Worm (Caenorhabditis elegans) whole organism, young adult: ENCODE measurements around the gene F59A7.7.

Experiments
- T07F8.4 ChIP-seq: sonication (generic microtip); optimal IDR thresholded peaks from 2 replicates; lab custom pipeline; 2016; ENCODE audit warnings: mild to moderate bottlenecking, missing genetic modification characterization, moderate library complexity, missing compliant biosample characterization
- T26A5.8 ChIP-seq: sonication (generic microtip); optimal IDR thresholded peaks from 2 replicates; lab custom pipeline; 2016; ENCODE audit warnings: missing genetic modification characterization, missing compliant biosample characterization
- ama-1 ChIP-seq, 3 experiments: fragments of 150-350 bp in 1 of 3; sonication (generic microtip) in 2 of 3; optimal IDR thresholded peaks; 2 replicates each; lab custom pipeline; 2014 to 2018; ENCODE audit warnings: missing biosample characterization in 2 of 3, missing genetic modification characterization in 2 of 3, missing genetic modification reagents in 2 of 3
- athp-1 ChIP-seq: sonication (generic microtip); optimal IDR thresholded peaks from 2 replicates; lab custom pipeline; 2017; ENCODE audit warnings: mild to moderate bottlenecking, missing genetic modification characterization, missing compliant biosample characterization
- attf-5 ChIP-seq: fragments of 200-800 bp; sonication (Bioruptor generic); optimal IDR thresholded peaks from 2 replicates; lab custom pipeline; 2018; ENCODE audit warnings: mild to moderate bottlenecking, missing genetic modification characterization, missing compliant biosample characterization
- cebp-2 ChIP-seq: fragments of 200-800 bp; sonication (Bioruptor generic); IDR thresholded peaks from 2 replicates; pipeline ENCODE4 v1.3.6; 2022; ENCODE audit warnings: missing genetic modification characterization, missing compliant biosample characterization
- ceh-58 ChIP-seq: fragments of 200-800 bp; sonication (Bioruptor generic); IDR thresholded peaks from 2 replicates; pipeline ENCODE4 v1.3.6; 2022; ENCODE audit warnings: missing genetic modification characterization, missing compliant biosample characterization
- die-1 ChIP-seq: sonication (generic microtip); optimal IDR thresholded peaks from 2 replicates; lab custom pipeline; 2016; ENCODE audit warnings: missing genotype, mild to moderate bottlenecking, missing genetic modification characterization, missing compliant biosample characterization
- dox-1 ChIP-seq: fragments of 200-800 bp; sonication (Bioruptor generic); IDR thresholded peaks from 2 replicates; pipeline ENCODE4 v1.3.6; 2022; ENCODE audit warnings: missing genetic modification reagents, missing genetic modification characterization, missing compliant biosample characterization
- egrh-3 ChIP-seq: fragments of 200-800 bp; sonication (Bioruptor generic); IDR thresholded peaks from 2 replicates; pipeline ENCODE4 v1.3.6; 2022; ENCODE audit warnings: missing genetic modification reagents, missing genetic modification characterization, missing compliant biosample characterization
- ets-4 ChIP-seq: fragments of 200-800 bp; sonication (Bioruptor generic); optimal IDR thresholded peaks from 2 replicates; lab custom pipeline; 2018; ENCODE audit warnings: mild to moderate bottlenecking, missing genetic modification characterization, missing compliant biosample characterization
- fkh-3 ChIP-seq: sonication (generic microtip); optimal IDR thresholded peaks from 2 replicates; lab custom pipeline; 2016; ENCODE audit warnings: mild to moderate bottlenecking, missing genetic modification characterization, missing compliant biosample characterization
- him-1 ChIP-seq: sonication (generic microtip); optimal IDR thresholded peaks from 2 replicates; lab custom pipeline; 2016; ENCODE audit warnings: missing genotype, missing genetic modification reagents, missing genetic modification characterization, missing compliant biosample characterization
- let-526 ChIP-seq: fragments of 200-800 bp; sonication (Bioruptor generic); IDR thresholded peaks from 2 replicates; pipeline ENCODE4 v1.3.6; 2022; ENCODE audit warnings: missing genetic modification reagents, missing genetic modification characterization, missing compliant biosample characterization
- lin-26 ChIP-seq: fragments of 200-800 bp; sonication (Bioruptor generic); IDR thresholded peaks from 2 replicates; pipeline ENCODE4 v1.3.6; 2022; ENCODE audit warnings: missing genetic modification reagents, missing genetic modification characterization, missing compliant biosample characterization
- lir-1 ChIP-seq: fragments of 200-800 bp; sonication (Bioruptor generic); conservative IDR thresholded peaks from 2 replicates; pipeline ENCODE4 v1.3.6; 2022; ENCODE audit warnings: missing genetic modification reagents, missing genetic modification characterization, missing compliant biosample characterization
- lsl-1 ChIP-seq: fragments of 200-800 bp; sonication (Bioruptor generic); optimal IDR thresholded peaks from 2 replicates; lab custom pipeline; 2018; ENCODE audit warnings: mild to moderate bottlenecking, missing genetic modification characterization, moderate library complexity, missing compliant biosample characterization
- lsy-27 ChIP-seq: sonication (generic microtip); optimal IDR thresholded peaks from 2 replicates; lab custom pipeline; 2017; ENCODE audit warnings: missing genetic modification characterization, mild to moderate bottlenecking, missing compliant biosample characterization, antibody characterized with exemption, missing genotype, borderline replicate concordance; ENCODE audit not compliant: insufficient read depth
- madf-10 ChIP-seq: sonication (generic microtip); optimal IDR thresholded peaks from 2 replicates; lab custom pipeline; 2016; ENCODE audit warnings: mild to moderate bottlenecking, missing genetic modification characterization, missing compliant biosample characterization
- madf-8 ChIP-seq: fragments of 200-800 bp; sonication (Bioruptor generic); conservative IDR thresholded peaks from 2 replicates; pipeline ENCODE4 v1.3.6; 2022; ENCODE audit warnings: missing genetic modification reagents, missing genetic modification characterization, missing compliant biosample characterization
- nfyb-1 ChIP-seq: fragments of 200-800 bp; sonication (Bioruptor generic); IDR thresholded peaks from 2 replicates; pipeline ENCODE4 v1.3.6; 2022; ENCODE audit warnings: missing genetic modification reagents, missing genetic modification characterization, missing compliant biosample characterization
- nhr-179 ChIP-seq: sonication (generic microtip); optimal IDR thresholded peaks from 2 replicates; lab custom pipeline; 2016; ENCODE audit warnings: mild to moderate bottlenecking, missing genetic modification characterization, missing compliant biosample characterization
- nhr-80 ChIP-seq: sonication (generic microtip); optimal IDR thresholded peaks from 2 replicates; lab custom pipeline; 2016; ENCODE audit warnings: missing genetic modification characterization, missing compliant biosample characterization
- rcor-1 ChIP-seq: fragments of 200-800 bp; sonication (Bioruptor generic); IDR thresholded peaks from 2 replicates; pipeline ENCODE4 v1.3.6; 2022; ENCODE audit warnings: missing genetic modification reagents, missing genetic modification characterization, missing compliant biosample characterization
- repo-1 ChIP-seq: sonication (generic microtip); optimal IDR thresholded peaks from 2 replicates; lab custom pipeline; 2017; ENCODE audit warnings: mild to moderate bottlenecking, missing genetic modification characterization, missing compliant biosample characterization
- sea-2 ChIP-seq: fragments of 200-800 bp; sonication (Bioruptor generic); IDR thresholded peaks from 2 replicates; pipeline ENCODE4 v1.3.6; 2022; ENCODE audit warnings: missing genetic modification characterization, missing compliant biosample characterization
- somi-1 ChIP-seq: fragments of 200-800 bp; sonication (Bioruptor generic); optimal IDR thresholded peaks from 2 replicates; lab custom pipeline; 2018; ENCODE audit warnings: mild to moderate bottlenecking, missing genetic modification characterization, missing compliant biosample characterization
- unc-62 ChIP-seq: fragments of 150-350 bp; optimal IDR thresholded peaks from 2 replicates; lab custom pipeline; 2014; ENCODE audit warnings: missing biosample characterization, missing genetic modification reagents, missing genetic modification characterization
- zfh-2 ChIP-seq: fragments of 200-800 bp; sonication (Bioruptor generic); conservative IDR thresholded peaks from 2 replicates; pipeline ENCODE4 v1.3.6; 2022; ENCODE audit warnings: missing genetic modification reagents, missing genetic modification characterization, missing compliant biosample characterization
- ztf-18 ChIP-seq: sonication (generic microtip); optimal IDR thresholded peaks from 2 replicates; lab custom pipeline; 2016; ENCODE audit warnings: missing genotype, mild to moderate bottlenecking, missing genetic modification characterization, missing compliant biosample characterization
- ztf-6 ChIP-seq: fragments of 200-800 bp; sonication (Bioruptor generic); IDR thresholded peaks from 2 replicates; pipeline ENCODE4 v1.3.6; 2022; ENCODE audit warnings: missing genetic modification reagents, missing genetic modification characterization, missing compliant biosample characterization

The F59A7.7 gene

ce11 chrV:1989220-1989619 lies 22.7 kb upstream of the F59A7.7 start:
- no peak for TF ChIP-seq sea-2 (GFP tag; lab: Robert Waterston, UW)
- TF ChIP-seq nhr-80, result peak; percentile 42
- no peak for TF ChIP-seq ztf-18 (tag; lab: Kevin White, UChicago)
- TF ChIP-seq repo-1 (tag; lab: Kevin White, UChicago), result no peak
- no peak for TF ChIP-seq lsy-27 (tag; lab: Kevin White, UChicago)
- TF ChIP-seq, all 124 proteins: peak for 1

DNA sequence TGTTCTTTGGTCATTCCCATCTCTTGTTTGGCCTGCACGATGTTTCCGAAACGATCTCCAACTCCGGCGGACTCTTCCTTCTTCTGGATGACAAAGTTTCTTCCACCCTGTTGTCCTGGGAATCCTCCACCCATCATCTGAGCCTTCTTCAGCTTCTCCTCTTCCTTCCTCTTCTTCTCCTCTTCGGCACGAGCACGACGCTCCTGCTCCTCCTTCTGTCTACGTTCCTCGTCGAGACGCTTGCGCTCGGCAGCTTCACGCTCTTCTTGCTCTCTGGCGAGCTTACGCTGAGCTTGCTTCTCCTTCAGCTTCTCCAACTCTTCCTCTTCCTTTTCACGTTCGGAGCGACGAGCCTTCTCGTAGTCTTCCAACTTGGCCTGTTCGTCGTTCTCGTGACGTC lies 20.5 kb upstream of the F59A7.7 start:
- no peak for TF ChIP-seq nhr-179 (tag; lab: Kevin White, UChicago)
- TF ChIP-seq unc-62 (GFP tag; lab: Kevin White, UChicago), result no peak
- peak; percentile 84 for TF ChIP-seq zfh-2 (GFP tag; lab: Robert Waterston, UW)
- TF ChIP-seq T07F8.4 (tag; lab: Kevin White, UChicago), result no peak
- no peak for TF ChIP-seq cebp-2
- no peak; the same call in 1 of the 2 replicates for TF ChIP-seq dox-1 (GFP tag; lab: Robert Waterston, UW)
- TF ChIP-seq athp-1, result no peak
- no peak for TF ChIP-seq him-1 (tag; lab: Kevin White, UChicago)
- TF ChIP-seq nfyb-1, result no peak
- TF ChIP-seq ztf-6, result no peak
- 0 out of 2 replicates have a peak, but pooled peaks have one; percentile 32 for TF ChIP-seq lin-26 (GFP tag; lab: Robert Waterston, UW)
- no peak for TF ChIP-seq attf-5 (GFP tag; lab: Kevin White, UChicago)
- TF ChIP-seq ets-4 (GFP tag; lab: Kevin White, UChicago), result no peak
- TF ChIP-seq egrh-3, result peak; percentile 70
- no peak for TF ChIP-seq lir-1 (GFP tag; lab: Robert Waterston, UW)
- no peak for TF ChIP-seq somi-1 (GFP tag; lab: Kevin White, UChicago)
- no peak for TF ChIP-seq T26A5.8
- TF ChIP-seq rcor-1 (GFP tag; lab: Robert Waterston, UW), result no peak

ce11 chrV:1992515-1992968 lies 19.3 kb upstream of the F59A7.7 start, which contains the start of gene tnt-4:
Gene tnt-4, minus strand, starts transcription at chrV:1992918.
- TF ChIP-seq sea-2 (GFP tag; lab: Robert Waterston, UW), result no peak
- no peak for TF ChIP-seq fkh-3 (tag; lab: Kevin White, UChicago)
- TF ChIP-seq die-1 (tag; lab: Kevin White, UChicago), result no peak
- TF ChIP-seq T26A5.8, result no peak
- TF ChIP-seq zfh-2 (GFP tag; lab: Robert Waterston, UW), result peak; percentile 55
- TF ChIP-seq ama-1 (optimal IDR thresholded peaks at IDR 0.05; lab: Kevin White, UChicago), result no peak
- TF ChIP-seq ama-1 (GFP tag; optimal IDR thresholded peaks at IDR 0.05; lab: Kevin White, UChicago), result no peak

ce11 chrV:1998358-1998757 lies 13.5 kb upstream of the F59A7.7 start:
- TF ChIP-seq nhr-179 (tag; lab: Kevin White, UChicago) (no peak), madf-10 (tag; lab: Kevin White, UChicago) (no peak), madf-8 (GFP tag; lab: Robert Waterston, UW) (no peak)

DNA sequence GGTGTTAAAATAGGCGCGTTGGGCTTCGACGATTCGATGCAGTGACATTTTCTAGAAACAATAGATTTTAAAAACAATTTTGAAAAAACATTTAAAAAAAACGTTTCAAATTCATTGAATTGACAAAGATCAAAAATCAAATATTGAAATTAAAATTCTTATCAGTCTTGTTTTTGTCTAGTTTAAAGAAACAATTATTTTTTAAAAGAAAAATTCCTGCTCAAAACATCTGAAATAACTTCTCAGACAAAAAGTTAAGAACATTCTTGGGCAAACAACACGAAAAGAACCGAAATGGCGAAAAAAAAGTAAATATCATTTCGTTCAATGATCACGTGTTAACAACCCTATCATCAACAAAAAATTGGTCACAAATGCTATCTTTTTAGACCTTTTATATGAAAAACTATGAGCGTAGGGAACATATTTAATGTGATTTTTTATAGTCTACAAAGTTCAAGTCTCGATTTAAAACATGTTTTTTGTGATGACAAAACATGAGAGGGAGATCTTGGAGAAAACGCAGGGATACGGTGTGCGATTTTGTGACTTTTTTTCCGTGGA lies 12.3 kb upstream of the F59A7.7 start, which contains the start of gene alh-5:
alh-5 (minus strand) TSS at position 51 of the 564 bp plus-strand sequence.
- peak; percentile 19 for TF ChIP-seq nhr-80
- TF ChIP-seq lsl-1 (GFP tag; lab: Kevin White, UChicago), result no peak
- TF ChIP-seq lsy-27 (tag; lab: Kevin White, UChicago), result no peak

DNA sequence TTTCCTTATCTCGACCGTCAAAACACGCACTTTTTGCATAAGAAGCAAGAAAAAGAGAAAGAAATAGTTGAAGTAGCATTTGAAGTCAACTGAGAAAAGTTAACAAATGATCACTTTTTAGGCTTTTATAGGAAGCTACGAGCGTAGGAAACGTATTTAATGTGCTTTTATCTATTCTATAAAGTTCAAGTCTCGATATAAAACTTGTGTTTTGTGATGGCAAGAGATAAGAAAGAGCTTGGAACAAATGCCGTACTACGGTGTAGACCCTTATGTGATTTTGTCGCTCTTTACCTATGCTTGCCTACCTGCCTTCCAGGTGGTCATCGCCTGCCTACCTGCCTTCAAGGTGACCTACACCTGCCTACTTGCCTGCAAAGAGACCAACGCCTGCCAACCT lies 7.6 kb upstream of the F59A7.7 start, which contains the start of gene clec-206:
clec-206 (minus strand) TSS at position 101 of the 400 bp plus-strand sequence.
- TF ChIP-seq let-526 (GFP tag; lab: Robert Waterston, UW) (no peak), ceh-58 (GFP tag; lab: Robert Waterston, UW) (0 out of 2 replicates have a peak, but pooled peaks have one; percentile 38), die-1 (tag; lab: Kevin White, UChicago) (no peak), zfh-2 (GFP tag; lab: Robert Waterston, UW) (0 out of 2 replicates have a peak, but pooled peaks have one; percentile 6)
